Fruit fly (Drosophila melanogaster): ENCODE results near the gene CG32206.
A peak's percentile ranks its signal among the peaks of the same experiment; 100 is the strongest.

Gene CG32206

dm6 chr3L:19314877-19315276 lies 97.8 kb downstream of the CG32206 start:
- TF ChIP-seq noc (tag; optimal IDR thresholded peaks at IDR 0.05): no peak

dm6 chr3L:19294613-19295299 lies 118.0 kb downstream of the CG32206 start:
- peak; percentile 23 for TF ChIP-seq noc (tag; optimal IDR thresholded peaks at IDR 0.05)

- TF ChIP-seq noc (tag; optimal IDR thresholded peaks at IDR 0.05): no peak
Measured at dm6 chr3L:19294235-19294612, 118.5 kb downstream of the CG32206 start, which contains the start of gene fal. TSS of gene fal (plus strand) at chr3L:19294564.

- no peak for TF ChIP-seq noc (tag; optimal IDR thresholded peaks at IDR 0.05)
Measured at dm6 chr3L:19293178-19293741, 119.5 kb downstream of the CG32206 start.

dm6 chr3L:19292440-19293175 lies 120.1 kb downstream of the CG32206 start, which contains the start of gene Gbs-76A:
TSS of gene Gbs-76A (minus strand) at chr3L:19292766.
- peak; percentile 82 for TF ChIP-seq noc (tag; optimal IDR thresholded peaks at IDR 0.05)

dm6 chr3L:19291465-19292413 lies 121.0 kb downstream of the CG32206 start:
- no peak for TF ChIP-seq noc (tag; optimal IDR thresholded peaks at IDR 0.05)

All from whole organism, larva.